Fruit fly (Drosophila melanogaster): ENCODE results near the gene CG42846.

The CG42846 gene

dm6 chr3L:184251-184650 lies 47.2 kb downstream of the CG42846 start, which contains the start of the genes CG34140, Mkp and Mtch (continued):
- no peak for TF ChIP-seq CG3281 (GFP tag; optimal IDR thresholded peaks at IDR 0.05)
- TF ChIP-seq CG10462 (GFP tag; optimal IDR thresholded peaks at IDR 0.05) = peak; percentile 86
- peak; percentile 80 for TF ChIP-seq shn (GFP tag; optimal IDR thresholded peaks at IDR 0.05)
- TF ChIP-seq CG1233 (GFP tag; optimal IDR thresholded peaks at IDR 0.05) = peak; percentile 74
- TF ChIP-seq CG13287 (GFP tag; IDR thresholded peaks at IDR 0.05; ENCODE audit: partially characterized antibody) = peak; percentile 99
- TF ChIP-seq CoRest (tag; optimal IDR thresholded peaks at IDR 0.05) = no peak
- peak; percentile 79 for TF ChIP-seq CG32772 (GFP tag; IDR thresholded peaks at IDR 0.05)
- no peak for TF ChIP-seq Deaf1 (tag; optimal IDR thresholded peaks at IDR 0.05)
- peak; percentile 89 for TF ChIP-seq CG12659 (GFP tag; optimal IDR thresholded peaks at IDR 0.05)
- TF ChIP-seq CG9609 (GFP tag; optimal IDR thresholded peaks at IDR 0.05) = peak; percentile 83
- TF ChIP-seq CG31441 (GFP tag; IDR thresholded peaks at IDR 0.05) = no peak
- no peak for TF ChIP-seq Sox102F (GFP tag; optimal IDR thresholded peaks at IDR 0.05)
- TF ChIP-seq Meics (GFP tag; optimal IDR thresholded peaks at IDR 0.05) = no peak
- TF ChIP-seq CG6765 (GFP tag; optimal IDR thresholded peaks at IDR 0.05) = peak; percentile 56
- TF ChIP-seq NK7.1 (GFP tag; optimal IDR thresholded peaks at IDR 0.05) = peak; percentile 69
- TF ChIP-seq CG13424 (tag; optimal IDR thresholded peaks at IDR 0.05) = peak; percentile 88
- TF ChIP-seq luna (GFP tag; optimal IDR thresholded peaks at IDR 0.05) = peak; percentile 55
- peak; percentile 40 for TF ChIP-seq CG7987 (GFP tag; optimal IDR thresholded peaks at IDR 0.05)
- peak; percentile 63 for TF ChIP-seq CG9437 (GFP tag; optimal IDR thresholded peaks at IDR 0.05)
- TF ChIP-seq CG32532 (GFP tag; IDR thresholded peaks at IDR 0.05) = peak; percentile 91
- no peak for TF ChIP-seq TFAM (GFP tag; optimal IDR thresholded peaks at IDR 0.05)
- TF ChIP-seq Eip74EF (GFP tag; optimal IDR thresholded peaks at IDR 0.05) = no peak
- peak; percentile 72 for TF ChIP-seq cato (GFP tag; optimal IDR thresholded peaks at IDR 0.05; ENCODE audit: borderline replicate concordance)
- peak; percentile 88 for TF ChIP-seq CG8290 (GFP tag; optimal IDR thresholded peaks at IDR 0.05)
- peak in 1 of 2 experiments; percentile 66 for TF ChIP-seq CG8290 (tag; optimal IDR thresholded peaks at IDR 0.05)
- peak; percentile 92 for TF ChIP-seq HLH4C (GFP tag; IDR thresholded peaks at IDR 0.05; ENCODE audit: partially characterized antibody)
- TF ChIP-seq Ptx1 (GFP tag; IDR thresholded peaks at IDR 0.05) = peak; percentile 84
- TF ChIP-seq Usf (GFP tag; optimal IDR thresholded peaks at IDR 0.05) = peak; percentile 32
- TF ChIP-seq bab2 (GFP tag; optimal IDR thresholded peaks at IDR 0.05) = peak; percentile 92
- peak; percentile 92 for TF ChIP-seq vfl (GFP tag; optimal IDR thresholded peaks at IDR 0.05)
- TF ChIP-seq Mrtf (GFP tag; IDR thresholded peaks at IDR 0.05) = 0 out of 3 replicates have a peak, but pooled peaks have one; percentile 51
- TF ChIP-seq al (GFP tag; IDR thresholded peaks at IDR 0.05) = peak; percentile 73
- TF ChIP-seq kah (GFP tag; optimal IDR thresholded peaks at IDR 0.05) = peak; percentile 83
- TF ChIP-seq nerfin-1 (tag; optimal IDR thresholded peaks at IDR 0.05) = peak; percentile 99
- peak; percentile 56 for TF ChIP-seq HHEX (GFP tag; optimal IDR thresholded peaks at IDR 0.05)
- TF ChIP-seq Bdp1 (GFP tag; optimal IDR thresholded peaks at IDR 0.05) = peak; percentile 85
- peak; percentile 97 for TF ChIP-seq sna (GFP tag; IDR thresholded peaks at IDR 0.05; ENCODE audit: partially characterized antibody)
- peak; percentile 49 for TF ChIP-seq ftz-f1 (GFP tag; optimal IDR thresholded peaks at IDR 0.05)
- peak; percentile 81 for TF ChIP-seq H15 (GFP tag; IDR thresholded peaks at IDR 0.05)
- TF ChIP-seq CG18476 (GFP tag; optimal IDR thresholded peaks at IDR 0.05) = peak; percentile 86
- no peak for TF ChIP-seq scrt (GFP tag; optimal IDR thresholded peaks at IDR 0.05)
- TF ChIP-seq sima (GFP tag; optimal IDR thresholded peaks at IDR 0.05) = peak; percentile 69
- no peak for TF ChIP-seq caup (GFP tag; optimal IDR thresholded peaks at IDR 0.05; ENCODE audit: severe bottlenecking)
- TF ChIP-seq crc (GFP tag; optimal IDR thresholded peaks at IDR 0.05) = peak; percentile 84
- peak; percentile 73 for TF ChIP-seq ttk (GFP tag; IDR thresholded peaks at IDR 0.05)
- peak; percentile 88 for TF ChIP-seq CG3847 (GFP tag; IDR thresholded peaks at IDR 0.05)
- peak; percentile 72 for TF ChIP-seq Awh (GFP tag; IDR thresholded peaks at IDR 0.05)
- TF ChIP-seq CG8478 (optimal IDR thresholded peaks at IDR 0.05) = no peak
- TF ChIP-seq Xbp1 (GFP tag; optimal IDR thresholded peaks at IDR 0.05) = peak; percentile 94
- TF ChIP-seq CG15514 (GFP tag; optimal IDR thresholded peaks at IDR 0.05) = peak; percentile 84
- 0 out of 2 replicates have a peak, but pooled peaks have one; percentile 59 for TF ChIP-seq CG42726 (GFP tag; IDR thresholded peaks at IDR 0.05; ENCODE audit: partially characterized antibody)

Measured in whole organism, embryonic.